Worm (Caenorhabditis elegans) whole organism, L4 larva: Measurements from ENCODE around the gene M163.22.
A peak's percentile ranks its signal among the peaks of the same experiment; 100 is the strongest.

Experiments
- F10B5.3 ChIP-seq: sonication (generic microtip); optimal IDR thresholded peaks from 2 replicates; lab custom pipeline; 2016; ENCODE audit warnings: mild to moderate bottlenecking, missing genetic modification characterization, missing compliant biosample characterization
- aha-1 ChIP-seq: fragments of 150-350 bp; peaks from one replicate; lab custom pipeline; 2014; ENCODE audit warnings: missing biosample characterization, missing genetic modification characterization
- ceh-44 ChIP-seq: fragments of 200-800 bp; sonication (Bioruptor generic); IDR thresholded peaks from 2 replicates; pipeline ENCODE4 v1.3.6; 2022; ENCODE audit warnings: missing genetic modification reagents, missing genetic modification characterization, missing compliant biosample characterization
- ceh-82 ChIP-seq: sonication (generic microtip); optimal IDR thresholded peaks from 2 replicates; lab custom pipeline; 2017; ENCODE audit warnings: missing biosample characterization, missing genetic modification characterization
- ces-1 ChIP-seq: fragments of 150-350 bp; sonication (generic microtip); optimal IDR thresholded peaks from 4 replicates; lab custom pipeline; 2014; ENCODE audit warnings: missing biosample characterization, missing genetic modification reagents, missing genetic modification characterization
- ctbp-1 ChIP-seq: fragments of 200-800 bp; sonication (Bioruptor generic); IDR thresholded peaks from 2 replicates; pipeline ENCODE4 v1.3.6; 2022; ENCODE audit warnings: missing genetic modification reagents, missing genetic modification characterization, missing compliant biosample characterization
- daf-16 ChIP-seq, 3 experiments: sonication (generic microtip); optimal IDR thresholded peaks; 2 replicates each; lab custom pipeline; 2016 to 2017; ENCODE audit warnings: missing genetic modification characterization in 3 of 3, missing genetic modification reagents in 3 of 3, mild to moderate bottlenecking in 2 of 3, missing compliant biosample characterization in 2 of 3, missing biosample characterization in 1 of 3, moderate library complexity in 1 of 3
- dmd-6 ChIP-seq: fragments of 200-800 bp; sonication (Bioruptor generic); IDR thresholded peaks from 2 replicates; pipeline ENCODE4 v1.3.6; 2022; ENCODE audit warnings: missing genetic modification reagents, missing genetic modification characterization, missing compliant biosample characterization
- dmd-9 ChIP-seq: fragments of 200-800 bp; sonication (Bioruptor generic); IDR thresholded peaks from 2 replicates; pipeline ENCODE4 v1.3.6; 2022; ENCODE audit warnings: missing genetic modification reagents, missing genetic modification characterization, missing compliant biosample characterization
- duxl-1 ChIP-seq: sonication (generic microtip); optimal IDR thresholded peaks from 2 replicates; lab custom pipeline; 2016; ENCODE audit warnings: mild to moderate bottlenecking, missing genetic modification characterization, moderate library complexity, missing compliant biosample characterization; ENCODE audit not compliant: poor library complexity
- fos-1 ChIP-seq: fragments of 150-350 bp; optimal IDR thresholded peaks from 2 replicates; lab custom pipeline; 2014; ENCODE audit warnings: missing biosample characterization, missing genetic modification characterization
- hif-1 ChIP-seq, 2 experiments: sonication (generic microtip); optimal IDR thresholded peaks; 2 replicates each; lab custom pipeline; 2016 to 2017; ENCODE audit warnings: missing compliant biosample characterization in 2 of 2, missing genetic modification characterization in 2 of 2, missing genetic modification reagents in 2 of 2, missing genotype in 2 of 2, mild to moderate bottlenecking in 1 of 2
- hlh-30 ChIP-seq: sonication (generic microtip); optimal IDR thresholded peaks from 2 replicates; lab custom pipeline; 2017; ENCODE audit warnings: antibody characterized with exemption, mild to moderate bottlenecking, missing genetic modification characterization, missing compliant biosample characterization; ENCODE audit not compliant: insufficient read depth
- hmg-1.1 ChIP-seq: fragments of 200-800 bp; sonication (Bioruptor generic); IDR thresholded peaks from 2 replicates; pipeline ENCODE4 v1.3.6; 2022; ENCODE audit warnings: missing genetic modification reagents, missing genetic modification characterization, missing compliant biosample characterization
- lim-7 ChIP-seq: fragments of 200-800 bp; sonication (Bioruptor generic); IDR thresholded peaks from 2 replicates; pipeline ENCODE4 v1.3.6; 2022; ENCODE audit warnings: missing genetic modification characterization, missing compliant biosample characterization
- lin-13 ChIP-seq: fragments of 150-350 bp; optimal IDR thresholded peaks from 2 replicates; lab custom pipeline; 2014; ENCODE audit warnings: missing biosample characterization, missing genetic modification reagents, missing genetic modification characterization
- lin-38 ChIP-seq: fragments of 200-800 bp; sonication (Bioruptor generic); IDR thresholded peaks from 2 replicates; pipeline ENCODE4 v1.3.6; 2022; ENCODE audit warnings: missing genetic modification reagents, missing genetic modification characterization, missing compliant biosample characterization
- lin-39 ChIP-seq: fragments of 150-350 bp; optimal IDR thresholded peaks from 2 replicates; lab custom pipeline; 2014; ENCODE audit warnings: missing biosample characterization, missing genetic modification reagents, missing genetic modification characterization
- madf-9 ChIP-seq: fragments of 200-800 bp; sonication (Bioruptor generic); conservative IDR thresholded peaks from 2 replicates; pipeline ENCODE4 v1.3.6; 2022; ENCODE audit warnings: missing genetic modification reagents, missing genetic modification characterization, missing compliant biosample characterization
- mdl-1 ChIP-seq, 2 experiments: fragments of 150-350 bp in 1 of 2; sonication (generic microtip) in 1 of 2; optimal IDR thresholded peaks; 2 replicates each; lab custom pipeline; 2014 to 2017; ENCODE audit warnings: missing biosample characterization in 2 of 2, missing genetic modification characterization in 2 of 2
- mdt-29 ChIP-seq: fragments of 200-800 bp; sonication (Bioruptor generic); IDR thresholded peaks from 2 replicates; pipeline ENCODE4 v1.3.6; 2022; ENCODE audit warnings: missing genetic modification reagents, missing genetic modification characterization, missing compliant biosample characterization
- mep-1 ChIP-seq: fragments of 150-350 bp; sonication (generic microtip); optimal IDR thresholded peaks from 3 replicates; lab custom pipeline; 2014; ENCODE audit warnings: missing biosample characterization, missing genetic modification characterization
- mxl-3 ChIP-seq: fragments of 200-800 bp; sonication (Bioruptor generic); optimal IDR thresholded peaks from 2 replicates; lab custom pipeline; 2018; ENCODE audit warnings: mild to moderate bottlenecking, missing genetic modification characterization, missing compliant biosample characterization
- nhr-11 ChIP-seq: fragments of 150-350 bp; optimal IDR thresholded peaks from 2 replicates; lab custom pipeline; 2014; ENCODE audit warnings: missing biosample characterization, missing genetic modification characterization
- nhr-111 ChIP-seq: fragments of 200-800 bp; sonication (Bioruptor generic); optimal IDR thresholded peaks from 2 replicates; lab custom pipeline; 2018; ENCODE audit warnings: mild to moderate bottlenecking, missing genetic modification characterization, missing compliant biosample characterization
- nhr-28 ChIP-seq: fragments of 150-350 bp; optimal IDR thresholded peaks from 2 replicates; lab custom pipeline; 2014; ENCODE audit warnings: missing biosample characterization, missing genetic modification characterization
- nhr-41 ChIP-seq: fragments of 200-800 bp; sonication (Bioruptor generic); IDR thresholded peaks from 2 replicates; pipeline ENCODE4 v1.3.6; 2022; ENCODE audit warnings: missing genetic modification reagents, missing genetic modification characterization, missing compliant biosample characterization
- nhr-42 ChIP-seq: fragments of 200-800 bp; sonication (Bioruptor generic); IDR thresholded peaks from 2 replicates; pipeline ENCODE4 v1.3.6; 2022; ENCODE audit warnings: missing genetic modification characterization, missing compliant biosample characterization
- nhr-48 ChIP-seq: sonication (generic microtip); optimal IDR thresholded peaks from 2 replicates; lab custom pipeline; 2016; ENCODE audit warnings: mild to moderate bottlenecking, missing genetic modification characterization, missing compliant biosample characterization
- nhr-6 ChIP-seq: fragments of 150-350 bp; optimal IDR thresholded peaks from 2 replicates; lab custom pipeline; 2014; ENCODE audit warnings: missing biosample characterization, missing genetic modification characterization
- php-3 ChIP-seq: fragments of 200-800 bp; sonication (Bioruptor generic); IDR thresholded peaks from 2 replicates; pipeline ENCODE4 v1.3.6; 2022; ENCODE audit warnings: missing genetic modification reagents, missing genetic modification characterization, missing compliant biosample characterization
- rbr-2 ChIP-seq: sonication (generic microtip); optimal IDR thresholded peaks from 2 replicates; lab custom pipeline; 2016; ENCODE audit warnings: missing genotype, missing genetic modification characterization, missing compliant biosample characterization
- saeg-2 ChIP-seq: fragments of 200-800 bp; sonication (Bioruptor generic); IDR thresholded peaks from 2 replicates; pipeline ENCODE4 v1.3.6; 2022; ENCODE audit warnings: missing genetic modification reagents, missing genetic modification characterization, missing compliant biosample characterization
- sdz-12 ChIP-seq: fragments of 200-800 bp; sonication (Bioruptor generic); optimal IDR thresholded peaks from 2 replicates; lab custom pipeline; 2018; ENCODE audit warnings: mild to moderate bottlenecking, missing genetic modification characterization, missing compliant biosample characterization
- set-16 ChIP-seq: fragments of 200-800 bp; sonication (Bioruptor generic); IDR thresholded peaks from 2 replicates; pipeline ENCODE4 v1.3.6; 2022; ENCODE audit warnings: missing genetic modification reagents, missing genetic modification characterization, missing compliant biosample characterization
- skn-1 ChIP-seq: fragments of 150-350 bp; optimal IDR thresholded peaks from 2 replicates; lab custom pipeline; 2014; ENCODE audit warnings: missing biosample characterization, missing genetic modification characterization
- spr-1 ChIP-seq: sonication (generic microtip); optimal IDR thresholded peaks from 2 replicates; lab custom pipeline; 2016; ENCODE audit warnings: mild to moderate bottlenecking, missing genetic modification characterization, missing compliant biosample characterization
- tra-1 ChIP-seq: fragments of 200-800 bp; sonication (Bioruptor generic); IDR thresholded peaks from 2 replicates; pipeline ENCODE4 v1.3.6; 2022; ENCODE audit warnings: missing genetic modification reagents, missing genetic modification characterization, missing compliant biosample characterization
- vab-7 ChIP-seq: fragments of 200-800 bp; sonication (Bioruptor generic); IDR thresholded peaks from 2 replicates; pipeline ENCODE4 v1.3.6; 2022; ENCODE audit warnings: missing genetic modification reagents, missing genetic modification characterization, missing compliant biosample characterization
- zfp-3 ChIP-seq: fragments of 200-800 bp; sonication (Bioruptor generic); conservative IDR thresholded peaks from 2 replicates; pipeline ENCODE4 v1.3.6; 2022; ENCODE audit warnings: missing genetic modification reagents, missing genetic modification characterization, missing compliant biosample characterization
- zip-11 ChIP-seq: fragments of 200-800 bp; sonication (Bioruptor generic); IDR thresholded peaks from 2 replicates; pipeline ENCODE4 v1.3.6; 2022; ENCODE audit warnings: missing genetic modification characterization, missing compliant biosample characterization
- zip-2 ChIP-seq: fragments of 150-350 bp; optimal IDR thresholded peaks from 2 replicates; lab custom pipeline; 2014; ENCODE audit warnings: missing biosample characterization, missing genetic modification characterization

Gene M163.22

ce11 chrX:14424673-14425072 is 41.0 kb upstream of the M163.22 start, which contains the start of gene F23D12.11:
TSS of gene F23D12.11 (minus strand) at chrX:14424751.
- TF ChIP-seq ces-1 (GFP tag; lab: Kevin White, UChicago) (no peak), F10B5.3 (tag; lab: Kevin White, UChicago) (no peak), daf-16 (GFP tag; optimal IDR thresholded peaks at IDR 0.05; lab: Kevin White, UChicago) (no peak), daf-16 (tag; optimal IDR thresholded peaks at IDR 0.05; lab: Kevin White, UChicago) (peak; percentile 59), nhr-11 (tag; lab: Kevin White, UChicago) (no peak), dmd-6 (0 out of 2 replicates have a peak, but pooled peaks have one; percentile 16), ceh-44 (GFP tag; lab: Robert Waterston, UW) (no peak), nhr-28 (tag; lab: Kevin White, UChicago) (peak; percentile 31), mdl-1 (tag; optimal IDR thresholded peaks at IDR 0.05; lab: Kevin White, UChicago) (no peak)

DNA sequence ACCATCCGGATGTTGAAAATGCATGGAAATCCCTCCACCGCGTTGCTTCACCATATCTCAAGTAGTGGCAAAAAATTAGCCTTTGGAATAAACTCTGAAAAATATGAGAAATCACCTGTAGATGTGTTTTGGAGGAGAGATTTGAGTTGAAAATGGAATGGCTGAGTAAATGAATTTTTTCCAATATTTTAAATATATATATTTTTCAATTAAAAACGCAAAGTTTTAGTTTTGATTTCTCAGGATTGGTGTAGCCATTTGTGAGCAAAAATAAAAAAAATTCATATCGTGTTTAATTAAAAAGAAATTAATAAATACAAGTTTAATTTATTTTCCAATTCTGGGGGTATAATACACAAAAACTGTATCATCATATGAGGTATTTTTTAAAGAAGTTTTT is 37.6 kb upstream of the M163.22 start, which contains the start of gene F23D12.1:
Gene F23D12.1 (minus strand): TSS at position 101 of the 400 bp plus-strand sequence.
- TF ChIP-seq nhr-6 (tag; lab: Kevin White, UChicago): no peak
- no peak for TF ChIP-seq tra-1 (GFP tag; lab: Robert Waterston, UW)
- no peak for TF ChIP-seq set-16 (GFP tag; lab: Robert Waterston, UW)
- TF ChIP-seq mep-1: no peak
- TF ChIP-seq vab-7 (GFP tag; lab: Robert Waterston, UW): no peak
- no peak for TF ChIP-seq hmg-1.1
- no peak for TF ChIP-seq lin-39 (tag; lab: Kevin White, UChicago)
- TF ChIP-seq fos-1 (tag; lab: Kevin White, UChicago): no peak
- no peak for TF ChIP-seq zip-11
- TF ChIP-seq madf-9 (GFP tag; lab: Robert Waterston, UW): no peak
- TF ChIP-seq ceh-82 (tag; lab: Kevin White, UChicago): no peak
- no peak for TF ChIP-seq dmd-9 (GFP tag; lab: Robert Waterston, UW)
- TF ChIP-seq nhr-111 (GFP tag; lab: Kevin White, UChicago): no peak
- no peak for TF ChIP-seq nhr-28 (tag; lab: Kevin White, UChicago)
- no peak for TF ChIP-seq skn-1
- TF ChIP-seq sdz-12: no peak

DNA sequence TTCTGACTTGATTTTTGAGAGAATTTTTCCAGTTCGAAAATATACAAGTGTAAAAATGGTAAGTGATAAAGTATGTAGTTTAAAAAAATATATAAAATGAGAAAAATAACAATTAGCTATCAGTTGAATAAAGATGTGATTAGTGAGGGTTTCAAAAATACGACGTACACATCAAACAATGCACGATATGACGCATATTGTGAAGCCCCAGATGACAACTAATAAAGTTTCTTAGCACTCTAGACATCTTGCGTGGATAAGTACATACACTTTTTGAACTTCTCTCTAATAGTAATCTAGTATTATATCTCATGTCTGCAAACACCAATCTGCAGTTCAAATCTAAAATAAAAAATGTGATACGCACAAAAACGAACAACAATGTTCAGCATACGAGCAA is 35.3 kb upstream of the M163.22 start:
- TF ChIP-seq aha-1 (tag; lab: Kevin White, UChicago) (peak; percentile 55), lin-38 (GFP tag; lab: Robert Waterston, UW) (no peak)

ce11 chrX:14435648-14436155 is 30.0 kb upstream of the M163.22 start:
- TF ChIP-seq aha-1 (tag; lab: Kevin White, UChicago) (peak; percentile 68), hif-1 (tag; optimal IDR thresholded peaks at IDR 0.05; lab: Kevin White, UChicago) (no peak)

DNA sequence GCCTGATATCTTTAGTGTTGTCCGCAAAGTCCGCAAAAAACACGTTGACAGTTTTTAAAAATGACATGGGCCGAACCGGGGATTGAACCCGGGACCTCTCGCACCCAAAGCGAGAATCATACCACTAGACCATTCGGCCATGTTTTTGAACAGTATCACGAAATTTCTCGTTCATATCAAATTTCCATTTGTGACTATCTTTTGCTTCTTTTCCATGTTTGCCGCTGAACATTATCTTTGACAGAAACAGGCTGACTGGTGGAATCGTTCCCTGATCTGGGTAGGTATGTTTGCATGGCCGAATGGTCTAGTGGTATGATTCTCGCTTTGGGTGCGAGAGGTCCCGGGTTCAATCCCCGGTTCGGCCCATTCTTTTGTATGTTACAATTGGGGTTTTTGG is 27.9 kb upstream of the M163.22 start:
- TF ChIP-seq lin-13 (GFP tag; lab: Kevin White, UChicago): peak; percentile 48
- peak; percentile 51 for TF ChIP-seq spr-1 (tag; lab: Kevin White, UChicago)
- peak; percentile 84 for TF ChIP-seq aha-1 (tag; lab: Kevin White, UChicago)
- peak; percentile 53 for TF ChIP-seq duxl-1 (tag; lab: Kevin White, UChicago)
- peak in 1 of 2 experiments; percentile 79 for TF ChIP-seq daf-16 (GFP tag; optimal IDR thresholded peaks at IDR 0.05; lab: Kevin White, UChicago)
- TF ChIP-seq daf-16 (tag; optimal IDR thresholded peaks at IDR 0.05; lab: Kevin White, UChicago): peak; percentile 66
- TF ChIP-seq rbr-2 (tag; lab: Kevin White, UChicago): peak; percentile 7
- TF ChIP-seq lim-7: peak; percentile 58
- 0 out of 2 replicates have a peak, but pooled peaks have one; percentile 36 for TF ChIP-seq nhr-42 (GFP tag; lab: Robert Waterston, UW)
- 0 out of 2 replicates have a peak, but pooled peaks have one; percentile 71 for TF ChIP-seq mdt-29 (GFP tag; lab: Robert Waterston, UW)
- TF ChIP-seq mxl-3 (GFP tag; lab: Kevin White, UChicago): peak; percentile 44
- TF ChIP-seq dmd-9 (GFP tag; lab: Robert Waterston, UW): peak; percentile 62; the same call in 1 of the 2 replicates
- TF ChIP-seq php-3: peak; percentile 59; the same call in 1 of the 2 replicates
- peak; percentile 40 for TF ChIP-seq nhr-28 (tag; lab: Kevin White, UChicago)
- TF ChIP-seq nhr-41: peak; percentile 65; the same call in 1 of the 2 replicates
- peak; percentile 48 for TF ChIP-seq zip-2 (tag; lab: Kevin White, UChicago)
- peak; percentile 71 for TF ChIP-seq nhr-48 (tag; lab: Kevin White, UChicago)
- 0 out of 2 replicates have a peak, but pooled peaks have one; percentile 49 for TF ChIP-seq saeg-2 (GFP tag; lab: Robert Waterston, UW)
- TF ChIP-seq hlh-30 (tag; lab: Kevin White, UChicago): peak; percentile 37
- TF ChIP-seq zfp-3 (GFP tag; lab: Robert Waterston, UW): peak; percentile 49; the same call in 1 of the 2 replicates
- TF ChIP-seq ctbp-1 (GFP tag; lab: Robert Waterston, UW): 0 out of 2 replicates have a peak, but pooled peaks have one; percentile 46
